Fruit fly (Drosophila melanogaster): ENCODE measurements around the gene lds.

lds gene

dm6 chr3R:7892246-7893000 is 27.8 kb upstream of the lds start (continued):
- no peak for TF ChIP-seq sqz (GFP tag; optimal IDR thresholded peaks at IDR 0.05)
- TF ChIP-seq CG14667 (GFP tag; IDR thresholded peaks at IDR 0.05), result peak; percentile 41; the same call in 1 of the 2 replicates
- TF ChIP-seq Dip3 (GFP tag; optimal IDR thresholded peaks at IDR 0.05), result no peak
- no peak for TF ChIP-seq Hr3 (GFP tag; optimal IDR thresholded peaks at IDR 0.05)
- no peak for TF ChIP-seq Optix (GFP tag; IDR thresholded peaks at IDR 0.05)
- peak; percentile 66 for TF ChIP-seq CG18599 (GFP tag; optimal IDR thresholded peaks at IDR 0.05)
- TF ChIP-seq CG5245 (GFP tag; optimal IDR thresholded peaks at IDR 0.05), result peak; percentile 2
- TF ChIP-seq BEAF-32 (GFP tag; optimal IDR thresholded peaks at IDR 0.05), result no peak
- peak; percentile 5 for TF ChIP-seq HmgZ (tag; optimal IDR thresholded peaks at IDR 0.05)
- no peak for TF ChIP-seq CG11093 (GFP tag; IDR thresholded peaks at IDR 0.05)
- TF ChIP-seq pros (GFP tag; optimal IDR thresholded peaks at IDR 0.05), result no peak
- TF ChIP-seq pum (GFP tag; optimal IDR thresholded peaks at IDR 0.05), result no peak
- TF ChIP-seq E2f2 (GFP tag; IDR thresholded peaks at IDR 0.05), result no peak
- TF ChIP-seq cad (GFP tag; optimal IDR thresholded peaks at IDR 0.05), result no peak
- TF ChIP-seq tll (GFP tag; optimal IDR thresholded peaks at IDR 0.05), result no peak
- TF ChIP-seq rib (GFP tag; IDR thresholded peaks at IDR 0.05), result peak; percentile 56; the same call in 1 of the 2 replicates
- no peak for TF ChIP-seq ATbp (GFP tag; optimal IDR thresholded peaks at IDR 0.05)
- no peak for TF ChIP-seq dimm (GFP tag; IDR thresholded peaks at IDR 0.05)
- TF ChIP-seq btn (GFP tag; optimal IDR thresholded peaks at IDR 0.05), result no peak
- no peak for TF ChIP-seq toy (GFP tag; IDR thresholded peaks at IDR 0.05)
- TF ChIP-seq zfh1 (GFP tag; IDR thresholded peaks at IDR 0.05), result no peak
- TF ChIP-seq CG3281 (GFP tag; optimal IDR thresholded peaks at IDR 0.05), result peak; percentile 50
- TF ChIP-seq Gug (GFP tag; IDR thresholded peaks at IDR 0.05), result no peak; the same call in 3 of the 4 replicates
- TF ChIP-seq Eip74EF (GFP tag; optimal IDR thresholded peaks at IDR 0.05), result peak in 1 of 2 experiments; percentile 53
- TF ChIP-seq CG4360 (GFP tag; IDR thresholded peaks at IDR 0.05), result no peak
- no peak for TF ChIP-seq yki (optimal IDR thresholded peaks at IDR 0.05)
- peak; percentile 68 for TF ChIP-seq row (GFP tag; IDR thresholded peaks at IDR 0.05)
- no peak for TF ChIP-seq Max (GFP tag; optimal IDR thresholded peaks at IDR 0.05)
- TF ChIP-seq HLHmδ (GFP tag; optimal IDR thresholded peaks at IDR 0.05), result no peak
- TF ChIP-seq nau (GFP tag; optimal IDR thresholded peaks at IDR 0.05), result no peak
- no peak for TF ChIP-seq Kr (GFP tag; optimal IDR thresholded peaks at IDR 0.05)
- peak; percentile 68 for TF ChIP-seq CG14441 (GFP tag; IDR thresholded peaks at IDR 0.05)
- TF ChIP-seq fd64A (GFP tag; optimal IDR thresholded peaks at IDR 0.05), result no peak
- TF ChIP-seq Xrp1 (GFP tag; IDR thresholded peaks at IDR 0.05), result no peak
- TF ChIP-seq CG10147 (GFP tag; optimal IDR thresholded peaks at IDR 0.05), result peak; percentile 57
- TF ChIP-seq fd3F (GFP tag; optimal IDR thresholded peaks at IDR 0.05), result peak; percentile 24
- TF ChIP-seq knrl (GFP tag; IDR thresholded peaks at IDR 0.05; ENCODE audit: partially characterized antibody), result no peak
- TF ChIP-seq CG34422 (GFP tag; IDR thresholded peaks at IDR 0.05), result peak; percentile 59; the same call in 1 of the 3 replicates
- no peak for TF ChIP-seq CG4404 (GFP tag; IDR thresholded peaks at IDR 0.05)
- TF ChIP-seq Atf3 (GFP tag; optimal IDR thresholded peaks at IDR 0.05), result no peak
- TF ChIP-seq C15 (GFP tag; IDR thresholded peaks at IDR 0.05), result peak; percentile 45; the same call in 1 of the 3 replicates
- no peak for TF ChIP-seq Dp (GFP tag; optimal IDR thresholded peaks at IDR 0.05)
- TF ChIP-seq ewg (GFP tag; optimal IDR thresholded peaks at IDR 0.05), result no peak
- TF ChIP-seq Awh (GFP tag; IDR thresholded peaks at IDR 0.05), result 0 out of 2 replicates have a peak, but pooled peaks have one; percentile 39
- TF ChIP-seq kah (GFP tag; optimal IDR thresholded peaks at IDR 0.05), result no peak
- TF ChIP-seq CG7928 (GFP tag; optimal IDR thresholded peaks at IDR 0.05), result peak; percentile 12
- TF ChIP-seq CG3995 (GFP tag; optimal IDR thresholded peaks at IDR 0.05), result no peak
- peak; percentile 20 for TF ChIP-seq CG2875 (GFP tag; optimal IDR thresholded peaks at IDR 0.05)
- TF ChIP-seq CG6654 (GFP tag; optimal IDR thresholded peaks at IDR 0.05), result no peak
- TF ChIP-seq CG3407 (GFP tag; optimal IDR thresholded peaks at IDR 0.05), result no peak

Data from whole organism, embryonic.